Fruit fly (Drosophila melanogaster) whole organism, embryonic: Measurements from ENCODE around the gene CG5902.

Experiments used
- CG30431 ChIP-seq: fragments of 200-800 bp; sonication (Bioruptor generic); optimal IDR thresholded peaks from 2 replicates; lab custom pipeline; 2017; ENCODE audit warnings: missing biosample characterization, missing genetic modification characterization
- Dip2 ChIP-seq: fragments of 200-800 bp; sonication (Bioruptor generic); IDR thresholded peaks from 2 replicates; pipeline ENCODE4 v1.3.6; 2022; ENCODE audit warnings: missing biosample characterization, missing genetic modification characterization
- Lhr ChIP-seq: fragments of 200-800 bp; sonication (Bioruptor generic); optimal IDR thresholded peaks from 3 replicates; lab custom pipeline; 2017; ENCODE audit warnings: mild to moderate bottlenecking, missing biosample characterization, missing genetic modification reagents, missing genetic modification characterization
- ato ChIP-seq: fragments of 200-800 bp; sonication (Bioruptor generic); IDR thresholded peaks from 2 replicates; pipeline ENCODE4 v1.3.6; 2022; ENCODE audit warnings: missing biosample characterization, missing genetic modification characterization; ENCODE audit not compliant: partially characterized antibody
- p53 ChIP-seq: fragments of 200-800 bp; sonication (Bioruptor generic); optimal IDR thresholded peaks from 2 replicates; lab custom pipeline; 2016; ENCODE audit warnings: missing biosample characterization, missing genetic modification characterization
- sim ChIP-seq: fragments of 200-800 bp; sonication (Bioruptor generic); IDR thresholded peaks from 2 replicates; pipeline ENCODE4 v1.3.6; 2022; ENCODE audit warnings: missing biosample characterization, missing genetic modification characterization

DNA sequence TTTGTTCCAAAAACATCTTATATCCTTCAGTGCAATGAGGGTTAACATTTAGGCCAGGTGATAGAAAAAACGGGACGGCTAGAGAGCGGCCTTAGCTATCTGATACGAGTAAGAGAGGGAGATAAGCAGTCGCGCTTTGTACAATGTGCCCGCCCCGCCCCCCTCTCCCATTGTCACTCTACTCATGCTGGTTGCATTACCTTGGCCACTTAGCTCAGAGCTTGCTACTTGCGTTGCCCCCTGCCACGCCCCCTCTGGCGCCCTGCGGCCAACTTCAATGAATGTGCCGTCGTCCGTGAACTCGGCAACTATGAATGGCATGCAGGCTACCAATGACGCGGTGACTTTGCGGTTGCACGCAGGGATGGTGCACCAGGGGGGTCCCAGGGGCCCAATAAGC, 14.7 kb upstream of the CG5902 start:
- TF ChIP-seq ato (GFP tag; lab: Robert Waterston, UW) (no peak), sim (GFP tag; lab: Robert Waterston, UW) (no peak), p53 (no peak), Lhr (no peak), Dip2 (GFP tag; lab: Robert Waterston, UW) (no peak), CG30431 (no peak)
